Worm (Caenorhabditis elegans): ENCODE results near the gene Y47D7A.3.
A peak's percentile ranks its signal among the peaks of the same experiment; 100 is the strongest.

The Y47D7A.3 gene

DNA sequence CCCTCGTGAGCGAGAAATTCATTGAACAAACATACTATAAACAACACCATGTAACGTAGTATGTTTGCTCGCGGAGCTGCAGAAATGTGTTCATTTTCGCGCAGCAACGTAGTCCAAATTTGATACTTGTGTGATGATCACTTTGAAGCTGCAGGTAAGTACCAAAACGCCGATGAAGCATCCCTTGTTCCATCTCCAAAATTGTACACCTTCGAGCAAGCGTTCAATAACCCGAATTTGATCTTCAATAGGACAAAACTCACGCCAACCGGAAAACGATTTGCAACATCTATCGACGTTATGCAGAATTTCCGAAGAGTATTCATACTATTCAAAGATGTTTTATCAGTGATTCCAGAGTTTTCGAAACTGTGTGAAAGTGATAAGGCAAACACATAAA lies at the start of gene Y47D7A.3:
TSS of gene Y47D7A.3 (plus strand) at position 301 of the 400 bp plus-strand sequence.
- TF ChIP-seq him-1 (tag; optimal IDR thresholded peaks at IDR 0.05): no peak
- TF ChIP-seq W03F9.2 (tag; optimal IDR thresholded peaks at IDR 0.05): no peak
- no peak for TF ChIP-seq dao-5 (tag; optimal IDR thresholded peaks at IDR 0.05)

DNA sequence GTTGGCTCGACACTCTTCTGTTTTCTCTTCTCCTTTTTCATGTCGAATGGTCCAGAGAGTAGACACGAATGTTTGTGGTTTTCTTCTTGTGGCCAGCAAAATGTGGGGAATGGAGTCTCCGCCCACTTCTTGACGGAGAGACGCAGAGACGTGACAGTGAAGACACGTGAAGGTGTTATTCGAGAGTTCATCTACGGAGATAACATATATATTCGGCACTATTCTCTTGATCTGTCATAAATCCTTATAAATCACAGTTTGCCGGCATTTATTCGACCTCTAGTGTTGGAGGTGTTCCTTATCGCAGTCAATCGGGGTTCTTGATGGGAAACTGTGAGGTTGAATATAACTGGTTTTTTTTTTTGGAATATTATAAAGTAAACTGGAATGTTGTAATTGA lies 49.2 kb upstream of the Y47D7A.3 start, which contains the start of gene F32D1.3:
TSS of gene F32D1.3 (minus strand) at position 65 of the 400 bp plus-strand sequence.
- TF ChIP-seq W03F9.2 (tag; optimal IDR thresholded peaks at IDR 0.05) (no peak), dao-5 (tag; optimal IDR thresholded peaks at IDR 0.05) (no peak), him-1 (tag; optimal IDR thresholded peaks at IDR 0.05) (no peak)

DNA sequence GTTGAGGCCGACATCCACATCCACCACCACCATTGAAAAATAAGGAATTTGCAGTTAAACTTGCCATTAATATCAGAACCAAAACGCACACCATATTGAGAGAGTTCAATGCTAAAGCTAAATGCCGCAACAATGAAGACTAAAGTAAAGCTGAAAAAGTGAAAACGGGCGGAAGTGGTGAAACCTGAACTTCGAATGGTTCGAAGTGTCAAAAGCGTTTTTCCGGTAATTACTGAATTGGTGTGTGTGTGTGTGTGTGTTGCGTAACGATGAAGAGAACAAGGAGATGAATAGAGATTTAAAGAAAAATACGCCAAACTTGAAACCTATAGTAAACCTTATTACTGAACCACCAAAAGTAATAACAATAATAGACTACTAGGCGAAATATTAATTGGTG lies 46.2 kb upstream of the Y47D7A.3 start, which contains the start of gene grl-13:
TSS of gene grl-13 (minus strand) at position 101 of the 400 bp plus-strand sequence.
- no peak for TF ChIP-seq dao-5 (tag; optimal IDR thresholded peaks at IDR 0.05)
- no peak for TF ChIP-seq W03F9.2 (tag; optimal IDR thresholded peaks at IDR 0.05)
- TF ChIP-seq him-1 (tag; optimal IDR thresholded peaks at IDR 0.05): no peak

DNA sequence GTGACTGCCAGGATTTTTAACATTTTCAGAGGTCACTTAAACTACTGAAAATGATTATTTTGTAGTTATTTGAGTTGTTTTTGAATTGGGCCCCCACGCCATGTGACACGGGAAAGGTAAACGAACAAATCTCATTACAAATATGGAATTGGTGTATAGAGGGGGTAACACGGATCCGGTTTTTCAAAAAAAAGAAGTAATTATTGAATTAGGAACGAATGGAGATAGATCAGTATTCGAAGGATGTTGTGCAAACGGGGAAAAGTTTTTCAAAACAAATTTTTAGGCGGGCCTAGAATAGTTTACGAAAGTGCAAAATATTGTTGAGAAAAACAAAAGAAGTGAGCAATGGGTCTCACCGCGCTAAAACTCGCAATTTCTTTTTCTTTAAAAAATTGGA lies 44.3 kb upstream of the Y47D7A.3 start, which contains the start of gene F32D1.11:
TSS of gene F32D1.11 (minus strand) at position 101 of the 400 bp plus-strand sequence.
- TF ChIP-seq W03F9.2 (tag; optimal IDR thresholded peaks at IDR 0.05) (no peak), dao-5 (tag; optimal IDR thresholded peaks at IDR 0.05) (no peak), him-1 (tag; optimal IDR thresholded peaks at IDR 0.05) (no peak)

DNA sequence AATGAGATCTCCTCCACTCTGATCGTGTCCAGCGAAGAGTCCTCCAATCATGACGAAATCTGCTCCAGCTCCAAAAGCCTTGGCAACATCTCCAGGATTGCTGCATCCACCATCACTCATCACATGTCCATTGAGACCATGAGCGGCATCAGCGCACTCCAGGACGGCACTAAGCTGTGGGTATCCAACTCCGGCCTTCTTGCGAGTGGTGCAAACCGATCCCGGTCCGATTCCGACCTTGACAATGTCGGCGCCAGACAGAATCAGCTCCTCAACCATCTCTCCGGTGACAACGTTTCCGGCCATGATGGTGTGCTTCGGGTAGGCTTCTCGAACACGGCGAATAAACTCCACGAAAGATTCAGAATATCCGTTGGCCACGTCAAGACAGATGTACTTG lies 40.2 kb upstream of the Y47D7A.3 start:
- TF ChIP-seq W03F9.2 (tag; optimal IDR thresholded peaks at IDR 0.05): no peak
- no peak for TF ChIP-seq dao-5 (tag; optimal IDR thresholded peaks at IDR 0.05)
- no peak for TF ChIP-seq him-1 (tag; optimal IDR thresholded peaks at IDR 0.05)

DNA sequence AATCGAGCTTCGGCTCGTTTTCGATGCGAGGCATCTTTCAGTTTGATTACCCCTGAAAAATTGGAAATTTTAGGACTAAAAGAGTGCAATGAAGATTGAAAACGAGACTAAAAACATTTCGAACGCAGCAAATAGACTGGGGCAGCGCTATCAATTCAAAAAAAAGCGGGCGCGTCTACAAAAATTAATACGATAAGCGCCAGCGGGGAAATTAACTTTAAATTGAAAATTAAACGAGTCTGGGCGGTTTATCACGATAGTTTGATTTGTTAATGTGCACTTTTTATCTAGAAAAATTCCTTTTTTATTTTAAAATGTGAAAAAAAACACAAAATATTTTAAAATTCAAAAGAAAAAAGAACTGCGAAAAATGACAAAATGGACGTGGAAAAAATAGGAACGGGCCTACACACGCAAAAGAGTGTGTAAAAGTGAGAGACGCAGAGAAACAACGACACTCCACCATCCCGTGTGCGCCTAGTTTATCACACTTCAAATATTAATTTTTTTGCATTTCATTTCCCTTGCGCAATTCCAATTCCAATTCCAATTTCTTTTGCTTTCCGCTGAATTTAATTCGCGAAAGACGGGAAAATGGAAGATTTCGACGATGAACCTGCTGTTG lies 39.3 kb upstream of the Y47D7A.3 start, which contains the start of the genes gmpr-1 and fipp-1:
TSS of gene gmpr-1 (minus strand) at position 75 of the 625 bp plus-strand sequence.
TSS of gene fipp-1 (plus strand) at position 499 of the 625 bp plus-strand sequence.
- TF ChIP-seq W03F9.2 (tag; optimal IDR thresholded peaks at IDR 0.05): peak; percentile 6
- no peak for TF ChIP-seq him-1 (tag; optimal IDR thresholded peaks at IDR 0.05)

DNA sequence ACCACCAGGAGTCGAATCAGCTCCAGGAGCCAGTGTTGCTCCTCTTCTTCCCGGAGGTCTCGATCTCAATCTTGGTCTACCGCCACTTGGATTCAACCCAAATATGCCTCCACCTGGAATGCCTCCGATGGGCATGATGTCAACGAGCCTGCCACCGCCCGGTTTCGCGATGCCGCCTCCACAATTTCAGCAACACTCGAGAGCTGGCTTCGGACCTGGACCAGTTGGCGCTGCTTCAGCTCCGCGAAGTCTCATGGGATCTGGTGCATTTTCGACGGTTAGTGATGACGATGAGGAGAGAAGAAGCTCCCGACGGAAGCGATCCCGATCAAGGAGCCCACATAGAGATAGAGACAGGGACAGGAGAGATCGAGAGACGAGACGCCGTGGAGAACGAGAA lies 37.8 kb upstream of the Y47D7A.3 start:
- no peak for TF ChIP-seq him-1 (tag; optimal IDR thresholded peaks at IDR 0.05)

DNA sequence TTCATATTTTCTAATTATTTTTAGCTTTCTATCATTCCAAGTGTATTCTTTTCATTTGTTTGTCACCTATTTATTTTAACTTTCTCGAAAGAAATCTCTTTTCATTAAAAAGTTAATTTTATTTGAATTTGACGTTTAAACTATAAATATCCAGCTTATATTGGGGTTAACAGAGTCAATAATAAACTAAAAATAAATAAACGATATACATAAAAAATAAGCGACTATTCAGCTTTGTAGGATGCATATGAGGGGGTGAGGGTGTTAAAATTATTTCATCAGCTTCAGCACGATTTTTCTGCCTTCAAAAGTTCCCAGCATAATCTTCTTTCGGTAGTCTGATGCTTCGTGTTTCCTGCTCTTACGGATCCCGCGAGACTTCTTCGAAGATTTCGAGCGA lies 37.1 kb upstream of the Y47D7A.3 start:
- no peak for TF ChIP-seq him-1 (tag; optimal IDR thresholded peaks at IDR 0.05)
- TF ChIP-seq W03F9.2 (tag; optimal IDR thresholded peaks at IDR 0.05): no peak
- TF ChIP-seq dao-5 (tag; optimal IDR thresholded peaks at IDR 0.05): no peak

DNA sequence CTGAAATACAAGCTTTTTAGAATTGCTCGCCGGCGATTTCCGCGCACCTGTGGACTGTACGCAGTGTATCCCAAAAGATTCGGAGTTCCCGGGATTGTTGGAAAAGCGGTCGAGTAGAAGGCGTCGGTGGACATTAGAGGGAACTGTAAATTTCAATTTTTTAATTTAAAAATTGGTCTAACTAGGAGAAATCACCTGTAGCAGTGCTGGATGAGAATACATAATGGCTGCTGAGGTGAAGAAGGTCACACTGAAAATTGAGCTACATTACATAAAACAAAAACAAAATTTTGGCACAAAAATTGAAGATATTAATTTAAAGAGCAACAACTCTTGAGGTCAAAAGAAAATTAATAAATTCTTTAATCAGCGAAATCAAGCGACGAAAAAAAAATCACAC lies 36.1 kb upstream of the Y47D7A.3 start, which contains the start of gene neg-1:
TSS of gene neg-1 (minus strand) at position 250 of the 400 bp plus-strand sequence.
- TF ChIP-seq him-1 (tag; optimal IDR thresholded peaks at IDR 0.05) (no peak), dao-5 (tag; optimal IDR thresholded peaks at IDR 0.05) (no peak), W03F9.2 (tag; optimal IDR thresholded peaks at IDR 0.05) (no peak)

DNA sequence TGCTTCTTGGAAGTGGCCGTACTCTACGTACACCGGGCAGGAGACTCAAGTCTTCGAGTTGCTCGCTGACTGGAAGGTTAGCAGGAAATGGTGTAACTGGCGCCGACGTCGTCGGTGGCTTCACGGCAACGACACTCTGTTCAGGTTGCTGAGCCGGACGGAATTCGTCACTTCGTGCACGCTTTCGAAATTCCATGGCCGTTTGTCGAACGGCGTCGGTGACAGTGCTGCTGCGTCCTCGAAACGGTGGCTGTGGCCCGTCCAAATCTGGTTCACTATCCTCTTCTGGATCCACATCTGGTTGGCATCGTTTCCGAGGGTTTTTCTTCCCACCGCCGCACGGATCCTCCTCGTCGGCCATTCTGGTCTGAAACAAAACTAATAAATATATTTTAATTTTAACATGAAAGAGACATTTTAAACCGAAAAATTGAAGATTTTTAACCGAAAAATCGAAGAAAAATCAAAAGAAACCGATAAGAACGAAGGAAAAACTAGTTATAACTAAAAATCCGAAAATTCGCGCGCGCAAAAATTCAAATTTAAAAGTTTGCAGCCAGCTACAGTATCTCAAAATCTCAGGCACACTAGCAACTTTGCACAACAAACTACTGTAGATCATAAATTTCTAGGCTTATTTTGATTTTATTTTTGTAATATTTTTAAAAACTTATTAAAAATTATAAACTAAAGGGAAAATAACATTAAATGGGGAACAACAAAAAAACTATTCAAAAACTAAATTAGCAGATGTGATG lies 34.8 kb upstream of the Y47D7A.3 start, which contains the start of gene F32D1.7:
TSS of gene F32D1.7 (minus strand) at position 367 of the 758 bp plus-strand sequence.
- no peak for TF ChIP-seq dao-5 (tag; optimal IDR thresholded peaks at IDR 0.05)
- TF ChIP-seq W03F9.2 (tag; optimal IDR thresholded peaks at IDR 0.05): peak; percentile 11
- no peak for TF ChIP-seq him-1 (tag; optimal IDR thresholded peaks at IDR 0.05)

DNA sequence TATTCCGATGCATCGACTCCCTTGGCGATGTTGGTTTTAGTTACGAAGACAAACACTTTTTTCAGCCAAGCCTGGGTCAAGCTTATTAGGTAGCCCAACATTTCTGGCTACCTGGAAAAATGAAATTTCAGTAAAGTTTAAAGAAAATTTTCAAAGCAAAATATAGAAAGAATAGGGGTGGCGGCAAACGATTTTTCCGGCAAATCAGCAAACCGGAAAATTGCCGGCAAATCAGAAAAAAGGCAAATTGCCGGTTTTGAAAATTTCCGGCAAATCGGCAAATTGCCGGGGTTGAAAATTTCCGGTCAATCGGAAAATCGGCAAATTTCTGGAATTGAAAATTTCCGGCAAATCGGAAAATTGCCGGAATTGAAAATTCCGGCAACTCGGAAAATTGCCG lies 33.1 kb upstream of the Y47D7A.3 start, which contains the start of gene F32D1.8:
TSS of gene F32D1.8 (minus strand) at position 101 of the 400 bp plus-strand sequence.
- no peak for TF ChIP-seq him-1 (tag; optimal IDR thresholded peaks at IDR 0.05)
- TF ChIP-seq W03F9.2 (tag; optimal IDR thresholded peaks at IDR 0.05): no peak
- TF ChIP-seq dao-5 (tag; optimal IDR thresholded peaks at IDR 0.05): no peak

DNA sequence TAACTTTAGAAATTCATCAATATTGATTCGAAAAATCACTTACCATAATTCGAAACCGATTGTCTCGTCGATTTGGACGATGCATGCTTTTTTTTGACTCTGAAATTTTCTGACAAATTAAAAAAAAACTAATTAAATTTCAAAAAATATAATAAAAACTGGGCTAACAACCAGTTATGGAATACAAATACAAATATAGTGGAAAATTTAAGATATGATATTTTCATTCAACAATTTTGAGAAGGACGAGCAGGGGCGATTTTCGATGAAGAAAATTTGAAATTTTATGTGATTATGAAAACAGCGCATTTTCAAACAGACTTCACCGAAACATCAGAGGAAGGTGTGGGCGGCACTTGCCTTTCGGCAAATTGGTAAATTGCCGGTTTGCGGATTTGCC lies 28.4 kb upstream of the Y47D7A.3 start, which contains the start of gene F13A2.1:
TSS of gene F13A2.1 (minus strand) at position 101 of the 400 bp plus-strand sequence.
- TF ChIP-seq dao-5 (tag; optimal IDR thresholded peaks at IDR 0.05) (no peak), W03F9.2 (tag; optimal IDR thresholded peaks at IDR 0.05) (no peak), him-1 (tag; optimal IDR thresholded peaks at IDR 0.05) (no peak)

DNA sequence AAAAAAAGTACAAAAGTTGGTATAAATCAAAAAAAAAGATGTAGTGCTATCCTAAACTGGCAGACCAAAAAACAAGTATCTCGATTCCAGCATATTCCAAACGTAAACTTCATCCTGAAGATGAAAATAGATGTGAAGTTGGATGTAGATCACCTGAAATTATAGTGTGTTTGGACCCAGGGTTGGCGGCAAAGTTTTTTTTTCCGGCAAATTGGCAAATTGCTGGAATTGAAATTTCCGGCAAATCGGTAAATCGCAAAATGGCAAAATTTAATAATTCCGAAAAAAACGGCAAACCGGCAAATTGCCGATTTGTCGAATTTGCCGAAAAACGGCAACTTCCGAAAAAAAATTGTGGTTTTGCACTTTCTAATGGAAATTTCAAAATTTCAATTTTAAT lies 26.3 kb upstream of the Y47D7A.3 start, which contains the start of gene F13A2.2:
TSS of gene F13A2.2 (minus strand) at position 101 of the 400 bp plus-strand sequence.
- TF ChIP-seq dao-5 (tag; optimal IDR thresholded peaks at IDR 0.05): no peak
- no peak for TF ChIP-seq W03F9.2 (tag; optimal IDR thresholded peaks at IDR 0.05)
- TF ChIP-seq him-1 (tag; optimal IDR thresholded peaks at IDR 0.05): no peak

DNA sequence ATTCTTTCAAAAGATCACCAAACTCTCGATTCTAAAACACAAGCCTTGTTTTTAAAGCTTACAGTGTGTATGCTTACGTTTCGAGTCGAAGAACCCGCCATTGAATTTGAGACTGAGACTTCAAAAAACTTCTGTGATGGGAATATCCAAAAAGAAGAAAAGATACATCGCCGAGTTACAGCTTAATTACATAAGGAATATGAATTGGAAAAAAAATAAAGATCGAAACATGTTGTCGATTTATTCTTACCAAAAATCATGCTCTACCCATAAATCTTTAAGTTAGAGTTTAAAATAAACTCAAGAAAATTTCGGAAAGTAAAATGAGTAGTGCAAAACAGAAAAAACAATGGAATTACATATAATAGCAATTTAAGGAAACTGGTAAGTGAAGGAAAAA lies 24.6 kb upstream of the Y47D7A.3 start, which contains the start of gene F13A2.10:
TSS of gene F13A2.10 (minus strand) at position 101 of the 400 bp plus-strand sequence.
- TF ChIP-seq him-1 (tag; optimal IDR thresholded peaks at IDR 0.05): no peak
- TF ChIP-seq W03F9.2 (tag; optimal IDR thresholded peaks at IDR 0.05): no peak
- TF ChIP-seq dao-5 (tag; optimal IDR thresholded peaks at IDR 0.05): no peak
